Fruit fly (Drosophila melanogaster): ENCODE data around the gene CG42514.

Gene CG42514

DNA sequence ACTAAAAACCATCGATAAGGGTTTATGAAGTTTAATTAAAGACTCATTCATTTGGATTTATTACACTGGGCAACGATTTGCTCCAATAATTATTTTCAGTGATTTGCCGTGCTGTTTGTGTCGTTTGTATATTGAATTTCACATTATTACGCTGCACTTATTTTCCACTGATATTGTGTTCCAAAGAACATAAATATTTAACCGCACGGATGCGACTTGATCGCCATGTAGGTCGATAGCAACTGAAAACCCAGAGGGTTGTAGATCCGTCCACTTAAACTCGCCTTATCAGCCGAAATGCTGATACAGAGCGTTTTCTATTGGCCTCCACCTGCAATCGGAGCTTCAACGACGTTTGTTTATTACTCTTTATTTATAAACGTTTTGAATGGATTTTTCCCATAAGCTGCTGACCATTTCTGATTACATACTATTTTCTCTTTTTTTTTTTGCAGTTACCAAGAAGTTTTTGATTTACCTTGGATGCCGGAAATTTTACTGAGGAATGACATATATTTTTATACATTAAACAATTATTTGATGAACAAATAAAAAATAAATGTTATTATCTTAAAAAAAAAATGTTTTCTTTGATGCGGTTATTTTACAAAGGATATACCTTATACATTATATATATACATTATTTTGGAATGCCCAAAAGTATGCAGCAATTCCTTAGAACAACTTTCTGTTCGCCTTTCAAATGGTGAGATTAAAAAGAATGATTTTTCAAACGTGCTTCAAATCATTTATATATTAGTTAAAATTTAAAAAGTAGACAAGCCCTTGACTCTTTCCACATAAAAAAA is at the start of gene CG42514:
TSS of gene CG42514 (minus strand) at position 248 of the 809 bp plus-strand sequence.
- TF ChIP-seq noc (tag; optimal IDR thresholded peaks at IDR 0.05) = peak; percentile 3

DNA sequence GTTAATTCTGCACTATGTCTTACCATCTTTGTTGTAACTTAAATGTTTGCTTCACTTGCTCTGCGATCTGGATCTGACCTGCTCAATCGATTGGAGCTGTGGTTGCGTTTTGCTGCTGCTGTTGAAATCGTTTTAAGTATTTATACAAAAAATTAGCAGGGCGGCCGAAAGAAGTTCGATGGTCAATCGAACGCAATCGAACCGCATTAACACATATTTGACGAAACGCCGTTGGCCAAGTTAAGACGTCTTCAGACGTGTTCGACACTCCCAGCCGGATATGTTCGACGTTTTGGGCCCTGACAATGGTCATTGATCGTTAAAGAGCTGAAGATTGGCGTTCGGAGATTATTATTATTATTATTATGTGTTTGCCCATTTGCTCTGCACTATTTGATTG is 49.5 kb upstream of the CG42514 start, which contains the start of gene CG13033:
TSS of gene CG13033 (minus strand) at position 118 of the 400 bp plus-strand sequence.
- no peak for TF ChIP-seq noc (tag; optimal IDR thresholded peaks at IDR 0.05)

- TF ChIP-seq noc (tag; optimal IDR thresholded peaks at IDR 0.05) = no peak
Observed at dm6 chr3L:16544220-16544619, 48.2 kb upstream of the CG42514 start.

DNA sequence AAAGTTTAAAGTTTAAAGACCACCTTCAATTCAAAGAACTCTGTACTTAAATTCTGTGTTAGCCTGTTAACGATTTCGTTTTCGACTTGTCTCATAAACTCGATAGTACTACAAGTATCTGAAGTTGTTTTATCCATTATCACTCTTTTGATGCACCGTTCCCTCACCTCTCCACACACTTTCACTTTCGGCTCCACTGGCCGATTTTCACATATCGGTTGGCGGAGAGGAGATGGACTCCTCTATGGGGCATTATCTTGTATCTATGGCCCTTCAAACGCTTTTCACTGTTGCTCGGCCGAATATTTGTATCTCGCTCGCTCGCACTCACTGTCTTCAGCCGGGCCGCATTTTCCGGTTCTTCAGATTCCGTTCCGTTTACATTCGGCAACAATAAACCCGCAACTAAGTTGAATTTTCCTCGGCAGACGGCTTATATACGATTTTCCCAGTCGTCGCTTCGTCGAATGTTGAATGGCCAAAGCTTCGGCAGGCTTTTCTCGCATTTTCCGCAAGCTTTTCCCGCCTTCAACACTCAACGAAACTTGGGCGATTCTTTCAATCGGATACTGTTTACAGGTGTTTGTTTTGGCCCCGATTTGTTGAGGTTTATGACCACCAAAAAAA is 47.1 kb upstream of the CG42514 start, which contains the start of gene CG43373:
TSS of gene CG43373 (minus strand) at position 373 of the 627 bp plus-strand sequence.
- TF ChIP-seq noc (tag; optimal IDR thresholded peaks at IDR 0.05) = no peak

DNA sequence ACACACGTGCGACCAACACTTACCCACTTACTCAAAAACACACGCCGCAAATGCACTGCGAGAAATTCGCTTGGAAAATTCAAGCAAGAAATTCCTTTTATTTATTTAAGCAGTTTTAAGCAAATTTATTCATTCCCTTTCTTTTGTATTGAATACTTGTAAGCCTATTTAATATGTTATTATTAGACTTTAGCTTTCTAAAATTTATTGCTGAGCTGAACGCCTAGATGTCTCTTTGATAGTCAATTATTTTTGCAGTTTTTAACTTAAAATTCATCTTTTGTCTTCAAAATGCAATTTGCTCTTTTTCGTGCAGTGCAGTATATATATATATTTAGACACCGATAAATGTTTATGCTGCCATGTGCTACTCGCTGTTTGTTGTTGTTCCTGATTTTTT is 37.9 kb upstream of the CG42514 start:
- TF ChIP-seq noc (tag; optimal IDR thresholded peaks at IDR 0.05) = peak; percentile 60

- no peak for TF ChIP-seq noc (tag; optimal IDR thresholded peaks at IDR 0.05)
Observed at dm6 chr3L:16497198-16497701, 1.2 kb upstream of the CG42514 start, which contains the start of gene st. TSS of gene st (plus strand) at chr3L:16497651.

- no peak for TF ChIP-seq noc (tag; optimal IDR thresholded peaks at IDR 0.05)
Observed at dm6 chr3L:16495235-16495634, 801 bp downstream of the CG42514 start.

DNA sequence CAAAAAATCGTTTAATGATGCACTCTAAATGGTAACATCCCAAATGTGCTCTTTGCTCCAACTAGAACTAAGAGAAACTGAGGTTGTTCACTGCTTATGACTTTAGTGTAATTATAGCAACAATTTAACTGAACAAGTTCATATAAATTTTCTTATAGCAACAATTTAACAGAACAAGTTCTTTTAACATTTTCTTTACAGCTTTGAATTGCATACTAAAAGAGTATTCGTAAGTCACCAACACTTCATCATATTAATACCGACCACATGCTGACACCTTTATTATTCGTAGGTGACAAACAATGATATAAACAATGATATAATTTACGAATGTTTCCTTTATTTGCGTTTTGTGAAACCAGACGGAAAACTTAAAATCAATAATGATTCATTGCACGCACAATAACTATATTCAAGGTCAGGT is 1.4 kb downstream of the CG42514 start:
- no peak for TF ChIP-seq noc (tag; optimal IDR thresholded peaks at IDR 0.05)

- TF ChIP-seq noc (tag; optimal IDR thresholded peaks at IDR 0.05) = no peak
Observed at dm6 chr3L:16493717-16494116, 2.3 kb downstream of the CG42514 start.

DNA sequence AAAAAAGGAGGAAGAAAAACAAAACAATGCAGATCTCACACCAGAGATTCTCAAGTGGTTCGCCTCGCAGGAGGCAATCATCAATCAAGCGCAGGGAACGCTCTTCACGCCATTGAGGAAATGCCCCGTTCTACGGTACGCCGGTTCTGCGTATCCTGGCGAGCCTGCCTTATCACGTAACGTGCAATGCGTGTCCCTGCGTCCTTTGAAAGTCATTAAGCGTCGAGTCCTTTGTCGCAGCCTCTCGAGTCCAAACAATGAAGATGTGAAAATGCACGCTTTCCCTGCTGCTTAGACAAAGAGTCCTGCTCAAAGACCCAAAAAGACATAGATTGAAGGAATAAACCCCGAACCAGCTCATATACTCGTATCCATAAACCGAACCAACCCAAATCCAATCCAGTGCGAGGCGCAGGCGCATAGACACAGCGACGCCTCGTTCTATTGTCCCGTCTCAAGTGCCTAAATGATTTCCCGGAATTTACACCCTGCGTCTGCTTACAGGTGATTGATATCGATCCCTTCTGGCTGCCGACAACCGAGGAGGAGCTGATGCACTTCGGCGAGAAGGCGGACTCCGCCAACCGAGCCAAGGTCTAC is 4.9 kb downstream of the CG42514 start:
- no peak for TF ChIP-seq noc (tag; optimal IDR thresholded peaks at IDR 0.05)

DNA sequence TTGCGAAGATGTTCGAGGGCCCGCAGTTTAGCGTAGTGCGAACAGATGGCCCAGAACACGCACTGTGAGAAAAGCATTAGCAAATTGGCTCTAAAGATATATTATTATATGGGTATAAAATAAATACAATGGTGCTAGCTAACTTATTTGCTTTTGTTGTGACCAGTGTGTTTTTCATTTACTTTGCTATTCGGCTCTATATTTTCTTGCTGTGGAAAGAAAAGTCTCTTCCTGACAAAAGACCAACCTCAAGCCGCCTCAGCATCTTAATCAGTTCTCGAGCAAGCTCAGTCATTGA is 5.5 kb downstream of the CG42514 start:
- TF ChIP-seq noc (tag; optimal IDR thresholded peaks at IDR 0.05) = no peak

dm6 chr3L:16489822-16490582 is 6.0 kb downstream of the CG42514 start:
- TF ChIP-seq noc (tag; optimal IDR thresholded peaks at IDR 0.05) = no peak

DNA sequence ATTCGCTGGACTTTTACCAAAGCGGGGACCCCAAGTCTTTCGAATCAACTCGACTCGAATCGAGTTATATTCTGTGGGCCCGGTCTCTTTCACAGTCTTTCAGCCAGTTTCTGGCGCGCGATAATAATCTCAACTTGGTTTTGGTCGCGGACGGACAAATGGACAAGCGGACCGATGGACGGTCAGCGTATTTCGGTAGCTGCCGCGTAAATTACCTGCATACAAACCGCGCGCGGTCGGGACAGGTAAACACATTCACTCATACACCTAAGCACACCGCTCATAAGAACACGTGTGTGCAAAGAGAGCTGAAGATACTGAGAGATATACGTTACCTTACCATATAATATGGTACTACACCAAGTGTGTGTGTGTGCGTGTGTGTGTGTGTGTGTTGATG is 6.8 kb downstream of the CG42514 start:
- TF ChIP-seq noc (tag; optimal IDR thresholded peaks at IDR 0.05) = no peak

DNA sequence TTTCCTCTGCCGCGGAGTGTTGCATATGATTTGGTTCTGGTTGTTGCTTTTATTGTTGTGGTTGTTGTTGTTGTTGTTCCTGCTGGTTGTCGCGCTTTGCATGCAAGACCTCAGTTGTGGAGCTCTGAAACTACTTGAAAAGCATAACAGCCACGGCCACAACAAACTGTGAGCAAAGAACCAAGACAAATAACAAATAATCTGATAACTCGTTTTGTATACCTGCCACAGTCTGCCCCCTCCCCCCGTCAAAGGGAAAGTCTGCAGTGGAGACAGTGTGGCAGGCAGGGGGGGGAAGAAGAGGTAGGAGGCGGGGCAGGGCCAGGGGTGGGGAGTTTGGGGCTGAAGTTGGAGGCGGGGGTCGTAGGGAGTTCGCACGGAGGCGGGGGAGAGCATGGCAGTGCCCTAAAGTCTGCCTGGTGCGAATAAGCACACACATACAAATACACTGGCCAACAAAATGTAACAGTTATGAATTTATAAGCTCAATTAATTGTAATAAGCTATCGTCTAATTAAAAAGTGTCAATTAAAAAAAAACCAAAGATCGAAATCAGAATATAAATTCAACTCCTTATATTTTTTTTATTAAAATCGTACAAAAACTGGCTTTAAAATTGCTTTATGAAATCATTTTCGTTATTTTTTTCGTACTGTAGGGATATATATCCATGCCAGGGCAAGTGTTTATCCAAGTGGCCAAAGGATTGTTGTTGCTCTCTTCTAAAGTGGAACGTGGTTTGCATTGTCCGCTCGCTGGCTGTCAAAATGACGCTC is 7.4 kb downstream of the CG42514 start:
- TF ChIP-seq noc (tag; optimal IDR thresholded peaks at IDR 0.05) = no peak

dm6 chr3L:16487812-16488211 is 8.2 kb downstream of the CG42514 start:
- no peak for TF ChIP-seq noc (tag; optimal IDR thresholded peaks at IDR 0.05)
